Worm (Caenorhabditis elegans): ENCODE measurements around the gene M163.11.

Gene M163.11

DNA sequence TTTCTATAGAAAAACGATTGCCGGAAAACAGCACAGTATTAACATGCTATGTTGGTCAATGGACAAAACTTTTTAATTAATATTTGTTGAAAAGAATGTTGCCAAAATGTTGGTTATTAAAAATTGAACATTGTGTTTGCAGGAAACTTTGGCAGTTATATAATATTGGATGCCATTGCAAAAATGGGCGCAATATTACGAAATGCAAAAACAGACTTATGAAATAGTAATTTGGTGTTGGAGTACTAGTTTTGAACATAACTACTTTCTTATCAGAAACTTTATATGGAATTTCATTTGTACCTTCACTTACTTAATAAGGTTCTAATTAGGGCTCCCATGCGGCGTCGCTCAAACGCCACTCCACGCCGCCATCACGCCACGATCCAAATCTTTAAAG is 31.2 kb downstream of the M163.11 start:
- TF ChIP-seq zip-2 (tag; optimal IDR thresholded peaks at IDR 0.05) = peak; percentile 93
- TF ChIP-seq ceh-62 (tag; optimal IDR thresholded peaks at IDR 0.05) = no peak

DNA sequence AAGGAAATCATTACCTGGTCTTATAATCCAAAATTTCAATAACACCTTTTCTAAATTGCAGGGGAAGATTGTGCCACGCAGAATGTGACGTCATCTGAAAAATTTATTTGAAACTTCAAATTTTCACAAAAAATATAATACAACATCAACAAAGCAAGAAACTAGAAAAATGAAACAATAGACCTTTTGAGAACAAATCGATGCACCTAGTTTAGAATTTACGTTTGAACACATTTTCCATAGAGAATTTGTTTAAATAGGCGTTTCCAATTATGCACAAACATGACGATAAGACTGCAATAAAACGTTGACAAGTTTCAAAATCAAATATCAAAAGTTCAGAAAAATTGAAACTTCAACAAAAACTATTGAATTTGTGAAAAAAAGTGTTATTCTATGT is 33.6 kb downstream of the M163.11 start, which contains the start of gene fbxa-141:
Gene fbxa-141, minus strand, starts transcription at position 101 of the 400 bp plus-strand sequence.
- TF ChIP-seq ama-1 (optimal IDR thresholded peaks at IDR 0.05) = no peak
- TF ChIP-seq dmd-9 (GFP tag; IDR thresholded peaks at IDR 0.05) = no peak
- no peak for TF ChIP-seq saeg-2 (GFP tag; IDR thresholded peaks at IDR 0.05)
- no peak for TF ChIP-seq spr-1 (tag; optimal IDR thresholded peaks at IDR 0.05)
- TF ChIP-seq daf-16 (GFP tag; optimal IDR thresholded peaks at IDR 0.05) = no peak
- TF ChIP-seq daf-16 (tag; optimal IDR thresholded peaks at IDR 0.05) = peak; percentile 17
- no peak for TF ChIP-seq ces-1 (GFP tag; optimal IDR thresholded peaks at IDR 0.05)
- TF ChIP-seq nhr-11 (tag; optimal IDR thresholded peaks at IDR 0.05) = no peak
- peak in 1 of 2 experiments; percentile 9 for TF ChIP-seq unc-62 (GFP tag; optimal IDR thresholded peaks at IDR 0.05 in 1 of 2)
- no peak for TF ChIP-seq unc-62 (tag; optimal IDR thresholded peaks at IDR 0.05)

DNA sequence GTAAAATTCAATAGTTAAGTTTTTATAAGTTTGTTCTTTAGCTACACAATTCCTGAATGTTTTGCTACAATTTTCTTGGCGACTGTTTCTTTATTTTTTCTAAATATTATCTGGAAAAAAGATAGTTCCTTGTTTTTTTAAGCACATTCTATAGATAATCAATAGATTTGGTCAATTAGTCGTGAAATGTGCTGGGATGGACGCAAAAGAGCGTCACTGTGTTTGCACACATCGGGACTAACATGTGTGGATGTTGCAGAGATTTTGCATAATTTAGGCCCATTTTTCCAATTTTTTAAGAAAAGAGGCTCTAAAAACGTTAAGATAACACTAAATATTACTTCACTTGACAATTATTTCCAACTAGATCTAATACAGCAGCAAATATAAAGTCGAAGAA is 34.3 kb downstream of the M163.11 start:
- TF ChIP-seq fkh-10 (GFP tag; optimal IDR thresholded peaks at IDR 0.05) (peak; percentile 29), ceh-62 (tag; optimal IDR thresholded peaks at IDR 0.05) (no peak), nhr-11 (tag; optimal IDR thresholded peaks at IDR 0.05) (no peak), madf-5 (GFP tag; IDR thresholded peaks at IDR 0.05) (no peak), spr-3 (GFP tag; optimal IDR thresholded peaks at IDR 0.05) (no peak), mep-1 (tag; optimal IDR thresholded peaks at IDR 0.05) (peak; percentile 46), hmg-1.1 (GFP tag; IDR thresholded peaks at IDR 0.05) (peak; percentile 30; the same call in 1 of the 2 replicates), aha-1 (tag) (peak; percentile 19), snpc-4 (tag; optimal IDR thresholded peaks at IDR 0.05) (no peak), unc-62 (GFP tag; optimal IDR thresholded peaks at IDR 0.05 in 1 of 2) (peak in 1 of 2 experiments; percentile 84), unc-62 (tag; optimal IDR thresholded peaks at IDR 0.05) (no peak), skn-1 (tag; optimal IDR thresholded peaks at IDR 0.05) (no peak), dve-1 (tag; optimal IDR thresholded peaks at IDR 0.05; ENCODE audit: insufficient read depth) (no peak), cey-2 (tag; optimal IDR thresholded peaks at IDR 0.05; ENCODE audit: borderline replicate concordance, insufficient read depth) (no peak), snpc-1.2 (GFP tag; IDR thresholded peaks at IDR 0.05) (no peak)

DNA sequence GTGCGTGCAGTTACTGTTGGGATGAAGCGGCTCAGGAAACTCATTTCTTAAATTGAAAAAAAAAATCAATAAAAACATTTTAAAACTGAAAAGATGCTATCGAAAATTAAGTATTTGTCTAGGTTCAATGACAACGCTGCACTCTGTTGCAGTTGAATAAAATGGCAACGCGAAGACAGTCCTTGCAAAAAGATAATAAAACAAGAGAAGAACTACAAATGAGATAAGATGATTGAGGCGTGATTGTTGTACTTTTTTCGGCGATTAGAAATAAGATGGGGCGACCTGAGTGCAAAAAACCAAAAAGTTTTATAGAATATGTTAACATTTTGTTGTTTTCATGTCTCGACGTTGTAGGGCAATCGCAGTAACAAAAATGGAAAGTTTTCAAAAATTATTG is 35.9 kb downstream of the M163.11 start, which contains the start of gene gcsh-1:
Gene gcsh-1, minus strand, starts transcription at position 46 of the 400 bp plus-strand sequence.
- TF ChIP-seq ztf-7 (tag; optimal IDR thresholded peaks at IDR 0.05) (no peak), snpc-1.2 (GFP tag; IDR thresholded peaks at IDR 0.05) (no peak), nhr-11 (tag; optimal IDR thresholded peaks at IDR 0.05) (no peak), lin-13 (GFP tag; optimal IDR thresholded peaks at IDR 0.05) (no peak), dmd-6 (GFP tag; IDR thresholded peaks at IDR 0.05) (peak; percentile 56), nhr-28 (tag; optimal IDR thresholded peaks at IDR 0.05) (peak; percentile 67), pqm-1 (tag; optimal IDR thresholded peaks at IDR 0.05) (peak; percentile 44), tag-97 (GFP tag; IDR thresholded peaks at IDR 0.05) (no peak)

DNA sequence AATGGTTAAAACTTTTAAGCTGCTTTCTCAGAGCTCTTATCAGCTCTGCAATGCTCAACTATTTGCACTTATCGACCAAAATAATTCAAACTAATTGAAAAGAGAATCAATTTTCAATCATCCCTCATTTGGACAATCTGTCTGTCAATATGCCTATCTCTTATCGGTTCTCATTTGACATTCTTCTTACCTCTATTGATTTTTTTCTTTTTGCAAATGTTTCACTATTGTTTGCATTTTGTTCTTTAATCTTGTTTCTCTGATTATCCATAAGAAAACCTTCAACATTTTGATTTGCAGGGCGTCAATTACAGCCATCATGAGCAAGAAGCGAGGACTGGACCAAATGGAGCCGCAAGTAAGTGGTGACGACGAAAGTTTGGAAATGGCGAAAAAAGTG is 37.4 kb downstream of the M163.11 start, which contains the start of gene D1025.10:
Gene D1025.10, plus strand, starts transcription at position 301 of the 400 bp plus-strand sequence.
- no peak for TF ChIP-seq attf-4 (tag; optimal IDR thresholded peaks at IDR 0.05)
- TF ChIP-seq fkh-10 (GFP tag; optimal IDR thresholded peaks at IDR 0.05) = no peak
- no peak for TF ChIP-seq madf-9 (GFP tag; conservative IDR thresholded peaks at IDR 0.05)
- TF ChIP-seq dmd-6 (GFP tag; IDR thresholded peaks at IDR 0.05) = peak; percentile 55; the same call in 1 of the 2 replicates
- no peak for TF ChIP-seq dpl-1 (GFP tag; optimal IDR thresholded peaks at IDR 0.05)
- peak; percentile 5 for TF ChIP-seq dve-1 (tag; optimal IDR thresholded peaks at IDR 0.05; ENCODE audit: insufficient read depth)
- no peak for TF ChIP-seq hlh-30 (tag; optimal IDR thresholded peaks at IDR 0.05; ENCODE audit: insufficient read depth)

Measured in whole organism, L4 larva.